Fruit fly (Drosophila melanogaster) whole organism, embryonic: ENCODE data around the gene CG14022.

Experiments
- Antp ChIP-seq: fragments of 200-800 bp; sonication (Bioruptor generic); optimal IDR thresholded peaks from 3 replicates; lab custom pipeline; 2016; ENCODE audit warnings: missing biosample characterization, missing genetic modification characterization
- Asciz ChIP-seq: fragments of 200-800 bp; sonication (Bioruptor generic); optimal IDR thresholded peaks from 2 replicates; lab custom pipeline; 2017; ENCODE audit warnings: missing biosample characterization, mild to moderate bottlenecking, missing genetic modification characterization, missing genetic modification reagents
- C15 ChIP-seq: fragments of 200-800 bp; sonication (Bioruptor generic); IDR thresholded peaks from 3 replicates; pipeline ENCODE4 v1.3.6; 2022; ENCODE audit warnings: missing biosample characterization, missing genetic modification characterization
- CG10565 ChIP-seq: fragments of 200-800 bp; sonication (Bioruptor generic); optimal IDR thresholded peaks from 3 replicates; lab custom pipeline; 2016; ENCODE audit warnings: missing biosample characterization, mild to moderate bottlenecking, missing genetic modification characterization
- CG11093 ChIP-seq: fragments of 200-800 bp; sonication (Bioruptor generic); IDR thresholded peaks from 3 replicates; pipeline ENCODE4 v1.3.6; 2022; ENCODE audit warnings: missing biosample characterization, missing genetic modification characterization
- CG11247 ChIP-seq: fragments of 200-800 bp; sonication (Bioruptor generic); IDR thresholded peaks from 2 replicates; pipeline ENCODE4 v1.3.6; 2022; ENCODE audit warnings: missing biosample characterization, missing genetic modification characterization
- CG11560 ChIP-seq: fragments of 200-800 bp; sonication (Bioruptor generic); IDR thresholded peaks from 3 replicates; pipeline ENCODE4 v1.3.6; 2022; ENCODE audit warnings: missing biosample characterization, missing genetic modification characterization
- CG12104 ChIP-seq: fragments of 200-800 bp; sonication (Bioruptor generic); optimal IDR thresholded peaks from 3 replicates; lab custom pipeline; 2016; ENCODE audit warnings: missing biosample characterization, missing genetic modification characterization
- CG12299 ChIP-seq: fragments of 200-800 bp; sonication (Bioruptor generic); optimal IDR thresholded peaks from 2 replicates; lab custom pipeline; 2018; ENCODE audit warnings: missing biosample characterization, mild to moderate bottlenecking, missing genetic modification characterization
- CG12769 ChIP-seq: fragments of 200-800 bp; sonication (Bioruptor generic); optimal IDR thresholded peaks from 2 replicates; lab custom pipeline; 2019; ENCODE audit warnings: missing biosample characterization, mild to moderate bottlenecking, missing genetic modification characterization, moderate library complexity
- CG14965 ChIP-seq: fragments of 200-800 bp; sonication (Bioruptor generic); optimal IDR thresholded peaks from 2 replicates; lab custom pipeline; 2016; ENCODE audit warnings: missing biosample characterization, missing genetic modification characterization, borderline replicate concordance
- CG15011 ChIP-seq: fragments of 200-800 bp; sonication (Bioruptor generic); optimal IDR thresholded peaks from 3 replicates; lab custom pipeline; 2018; ENCODE audit warnings: missing biosample characterization, mild to moderate bottlenecking, missing genetic modification characterization
- CG17328 ChIP-seq: fragments of 200-800 bp; sonication (Bioruptor generic); IDR thresholded peaks from 2 replicates; pipeline ENCODE4 v1.3.6; 2022; ENCODE audit warnings: missing biosample characterization, missing genetic modification characterization
- CG2129 ChIP-seq: fragments of 200-800 bp; sonication (Bioruptor generic); IDR thresholded peaks from 2 replicates; pipeline ENCODE4 v1.3.6; 2022; ENCODE audit warnings: missing biosample characterization, missing genetic modification characterization; ENCODE audit not compliant: partially characterized antibody
- CG32532 ChIP-seq: fragments of 200-800 bp; sonication (Bioruptor generic); IDR thresholded peaks from 2 replicates; pipeline ENCODE4 v1.3.6; 2022; ENCODE audit warnings: missing biosample characterization, missing genetic modification characterization
- CG32772 ChIP-seq: fragments of 200-800 bp; sonication (Bioruptor generic); IDR thresholded peaks from 2 replicates; pipeline ENCODE4 v1.3.6; 2022; ENCODE audit warnings: missing biosample characterization, missing genetic modification characterization
- CG34422 ChIP-seq: fragments of 200-800 bp; sonication (Bioruptor generic); IDR thresholded peaks from 3 replicates; pipeline ENCODE4 v1.3.6; 2022; ENCODE audit warnings: missing biosample characterization, missing genetic modification characterization
- CG4424 ChIP-seq: fragments of 200-800 bp; sonication (Bioruptor generic); optimal IDR thresholded peaks from 3 replicates; lab custom pipeline; 2016; ENCODE audit warnings: missing biosample characterization, missing genetic modification characterization
- CG5180 ChIP-seq: fragments of 200-800 bp; sonication (Bioruptor generic); optimal IDR thresholded peaks from 3 replicates; lab custom pipeline; 2017; ENCODE audit warnings: missing biosample characterization, missing genetic modification characterization, mild to moderate bottlenecking, moderate library complexity, missing genetic modification reagents
- CG6654 ChIP-seq: fragments of 200-800 bp; sonication (Bioruptor generic); optimal IDR thresholded peaks from 2 replicates; lab custom pipeline; 2017; ENCODE audit warnings: missing biosample characterization, mild to moderate bottlenecking, missing genetic modification characterization
- CG8359 ChIP-seq: fragments of 200-800 bp; sonication (Bioruptor generic); optimal IDR thresholded peaks from 2 replicates; lab custom pipeline; 2017; ENCODE audit warnings: missing biosample characterization, mild to moderate bottlenecking, missing genetic modification characterization, borderline replicate concordance
- CTCF ChIP-seq: fragments of 200-800 bp; sonication (Bioruptor generic); optimal IDR thresholded peaks from 2 replicates; lab custom pipeline; 2017; ENCODE audit warnings: missing biosample characterization, mild to moderate bottlenecking, missing genetic modification characterization, moderate library complexity
- CoRest ChIP-seq: fragments of 200-800 bp; sonication (Bioruptor generic); optimal IDR thresholded peaks from 3 replicates; lab custom pipeline; 2018; ENCODE audit warnings: missing biosample characterization, mild to moderate bottlenecking, missing genetic modification characterization, moderate library complexity
- D19B ChIP-seq: fragments of 200-800 bp; sonication (Bioruptor generic); optimal IDR thresholded peaks from 2 replicates; lab custom pipeline; 2017; ENCODE audit warnings: missing biosample characterization, mild to moderate bottlenecking, missing genetic modification characterization
- Deaf1 ChIP-seq: fragments of 200-800 bp; optimal IDR thresholded peaks from 3 replicates; lab custom pipeline; 2019; ENCODE audit warnings: missing biosample characterization, mild to moderate bottlenecking, missing genetic modification characterization, moderate library complexity
- Dek ChIP-seq: fragments of 200-800 bp; sonication (Bioruptor generic); optimal IDR thresholded peaks from 3 replicates; lab custom pipeline; 2019; ENCODE audit warnings: missing biosample characterization, mild to moderate bottlenecking, missing genetic modification characterization, moderate library complexity
- Dip3 ChIP-seq: fragments of 200-800 bp; sonication (Bioruptor generic); optimal IDR thresholded peaks from 3 replicates; lab custom pipeline; 2016; ENCODE audit warnings: missing biosample characterization, missing genetic modification characterization
- Dref ChIP-seq: fragments of 200-800 bp; sonication (Bioruptor generic); IDR thresholded peaks from 2 replicates; pipeline ENCODE4 v1.3.6; 2022; ENCODE audit warnings: missing biosample characterization, missing genetic modification characterization
- Gug ChIP-seq: fragments of 200-800 bp; sonication (Bioruptor generic); IDR thresholded peaks from 4 replicates; pipeline ENCODE4 v1.3.6; 2022; ENCODE audit warnings: missing biosample characterization, missing genetic modification characterization
- Hr51 ChIP-seq, 2 experiments: fragments of 200-800 bp; sonication (Bioruptor generic); optimal IDR thresholded peaks; 2 replicates in 1 of 2; 3 replicates in 1 of 2; lab custom pipeline; 2016 to 2018; ENCODE audit warnings: missing biosample characterization in 2 of 2, missing genetic modification characterization in 2 of 2, mild to moderate bottlenecking in 1 of 2, moderate library complexity in 1 of 2
- Lim3 ChIP-seq: fragments of 200-800 bp; sonication (Bioruptor generic); IDR thresholded peaks from 2 replicates; pipeline ENCODE4 v1.3.6; 2022; ENCODE audit warnings: missing biosample characterization, missing genetic modification characterization
- Max ChIP-seq: fragments of 200-800 bp; sonication (Bioruptor generic); optimal IDR thresholded peaks from 2 replicates; lab custom pipeline; 2016; ENCODE audit warnings: missing biosample characterization, mild to moderate bottlenecking, missing genetic modification characterization
- PHDP ChIP-seq: fragments of 200-800 bp; sonication (Bioruptor generic); optimal IDR thresholded peaks from 3 replicates; lab custom pipeline; 2018; ENCODE audit warnings: missing biosample characterization, mild to moderate bottlenecking, missing genetic modification characterization, moderate library complexity
- Pdp1 ChIP-seq, 2 experiments: fragments of 200-800 bp; sonication (Bioruptor generic); optimal IDR thresholded peaks; 3 replicates each; lab custom pipeline; 2016; ENCODE audit warnings: missing biosample characterization in 2 of 2, missing genetic modification characterization in 2 of 2, mild to moderate bottlenecking in 1 of 2, moderate library complexity in 1 of 2
- Ptx1 ChIP-seq: fragments of 200-800 bp; sonication (Bioruptor generic); IDR thresholded peaks from 2 replicates; pipeline ENCODE4 v1.3.6; 2022; ENCODE audit warnings: missing biosample characterization, missing genetic modification characterization
- Side ChIP-seq: fragments of 200-800 bp; sonication (Bioruptor generic); optimal IDR thresholded peaks from 2 replicates; lab custom pipeline; 2016; ENCODE audit warnings: missing biosample characterization, missing genetic modification characterization
- Xbp1 ChIP-seq: fragments of 200-800 bp; sonication (Bioruptor generic); optimal IDR thresholded peaks from 3 replicates; lab custom pipeline; 2016; ENCODE audit warnings: missing biosample characterization, mild to moderate bottlenecking, missing genetic modification characterization
- abd-A ChIP-seq: fragments of 200-800 bp; sonication (Bioruptor generic); optimal IDR thresholded peaks from 3 replicates; lab custom pipeline; 2019; ENCODE audit warnings: missing biosample characterization, mild to moderate bottlenecking, missing genetic modification characterization, moderate library complexity
- aop ChIP-seq: fragments of 200-800 bp; sonication (Bioruptor generic); IDR thresholded peaks from 2 replicates; pipeline ENCODE4 v1.3.6; 2022; ENCODE audit warnings: missing biosample characterization, missing genetic modification characterization
- ara ChIP-seq: fragments of 200-800 bp; sonication (Bioruptor generic); IDR thresholded peaks from 2 replicates; pipeline ENCODE4 v1.3.6; 2022; ENCODE audit warnings: missing biosample characterization, missing genetic modification characterization
- ash1 ChIP-seq: fragments of 200-800 bp; sonication (Bioruptor generic); optimal IDR thresholded peaks from 2 replicates; lab custom pipeline; 2018; ENCODE audit warnings: missing biosample characterization, mild to moderate bottlenecking, missing genetic modification characterization
- ato ChIP-seq: fragments of 200-800 bp; sonication (Bioruptor generic); IDR thresholded peaks from 2 replicates; pipeline ENCODE4 v1.3.6; 2022; ENCODE audit warnings: missing biosample characterization, missing genetic modification characterization; ENCODE audit not compliant: partially characterized antibody
- dimm ChIP-seq: fragments of 200-800 bp; sonication (Bioruptor generic); IDR thresholded peaks from 2 replicates; pipeline ENCODE4 v1.3.6; 2022; ENCODE audit warnings: missing biosample characterization, missing genetic modification characterization
- disco-r ChIP-seq: fragments of 200-800 bp; sonication (Bioruptor generic); optimal IDR thresholded peaks from 2 replicates; lab custom pipeline; 2016; ENCODE audit warnings: missing biosample characterization, missing genetic modification characterization
- ewg ChIP-seq: fragments of 200-800 bp; sonication (Bioruptor generic); optimal IDR thresholded peaks from 3 replicates; lab custom pipeline; 2017; ENCODE audit warnings: mild to moderate bottlenecking, missing biosample characterization, missing genetic modification reagents, missing genetic modification characterization
- fd3F ChIP-seq: fragments of 200-800 bp; sonication (Bioruptor generic); optimal IDR thresholded peaks from 2 replicates; lab custom pipeline; 2018; ENCODE audit warnings: missing biosample characterization, mild to moderate bottlenecking, missing genetic modification characterization, moderate library complexity
- lilli ChIP-seq: fragments of 200-800 bp; sonication (Bioruptor generic); optimal IDR thresholded peaks from 3 replicates; lab custom pipeline; 2016; ENCODE audit warnings: missing biosample characterization, missing genetic modification characterization
- luna ChIP-seq: fragments of 200-800 bp; sonication (Bioruptor generic); optimal IDR thresholded peaks from 2 replicates; lab custom pipeline; 2016; ENCODE audit warnings: missing biosample characterization, missing genetic modification characterization
- so ChIP-seq: fragments of 200-800 bp; sonication (Bioruptor generic); IDR thresholded peaks from 3 replicates; pipeline ENCODE4 v1.3.6; 2022; ENCODE audit warnings: missing biosample characterization, missing genetic modification characterization
- z ChIP-seq: fragments of 200-800 bp; sonication (Bioruptor generic); IDR thresholded peaks from 3 replicates; pipeline ENCODE4 v1.3.6; 2022; ENCODE audit warnings: missing biosample characterization, missing genetic modification characterization
- zfh1 ChIP-seq: fragments of 200-800 bp; sonication (Bioruptor generic); IDR thresholded peaks from 3 replicates; pipeline ENCODE4 v1.3.6; 2022; ENCODE audit warnings: missing biosample characterization, missing genetic modification characterization

CG14022 gene

DNA sequence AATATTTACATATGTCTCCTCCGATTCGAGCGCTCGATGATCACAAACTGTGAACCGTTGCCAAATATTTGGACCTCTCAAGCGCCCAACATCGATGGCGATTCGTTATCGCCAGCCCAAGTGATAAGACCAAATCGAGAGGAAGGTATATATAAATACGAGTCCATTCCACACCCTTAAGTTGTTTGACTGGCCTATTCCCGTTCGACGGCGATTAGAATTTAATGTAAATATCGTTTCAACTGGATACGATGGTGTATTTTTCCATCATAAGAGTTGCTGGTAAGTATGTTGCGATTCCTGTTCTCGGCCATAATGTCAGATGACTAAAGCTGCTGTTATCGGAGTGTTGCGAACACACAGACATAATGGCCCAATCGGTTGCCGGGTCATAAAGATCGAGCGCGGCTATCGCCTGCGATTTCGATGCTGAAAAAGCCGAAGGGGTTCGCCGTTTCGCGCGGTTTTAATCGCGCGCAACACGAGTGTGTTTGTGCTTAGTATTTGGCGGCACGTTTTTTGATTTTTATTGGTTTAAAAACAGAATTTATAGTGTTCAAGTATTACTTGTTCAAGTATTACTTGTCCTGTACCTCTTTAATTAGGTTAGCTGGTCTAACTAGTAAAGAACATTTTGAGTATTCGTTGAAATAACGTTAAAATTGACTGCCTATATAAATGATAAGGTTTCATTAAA, 9.5 kb upstream of the CG14022 start, which contains the start of gene fusl (continued):
- TF ChIP-seq Dip3 (GFP tag; lab: Kevin White, UChicago) = no peak
- TF ChIP-seq CG12104 (GFP tag; lab: Kevin White, UChicago) = no peak
- TF ChIP-seq CG4424 = no peak
- TF ChIP-seq Gug (GFP tag; lab: Robert Waterston, UW) = no peak
- no peak for TF ChIP-seq fd3F (GFP tag; lab: Kevin White, UChicago)
- no peak for TF ChIP-seq CG12299 (tag; lab: Kevin White, UChicago)
- no peak for TF ChIP-seq lilli (GFP tag; lab: Kevin White, UChicago)
- TF ChIP-seq CG14965 = no peak
- TF ChIP-seq so (GFP tag; lab: Robert Waterston, UW) = no peak
- no peak for TF ChIP-seq Max
- TF ChIP-seq luna (GFP tag; lab: Kevin White, UChicago) = no peak
- TF ChIP-seq aop = no peak
- TF ChIP-seq zfh1 (GFP tag; lab: Robert Waterston, UW) = no peak
- TF ChIP-seq CG8359 (GFP tag; lab: Kevin White, UChicago) = peak; percentile 99
- no peak for TF ChIP-seq disco-r (GFP tag; lab: Kevin White, UChicago)
- TF ChIP-seq abd-A (tag; lab: Kevin White, UChicago) = peak; percentile 0
- no peak for TF ChIP-seq CG6654 (GFP tag; lab: Kevin White, UChicago)
- no peak for TF ChIP-seq ewg (GFP tag; lab: Kevin White, UChicago)
- peak; percentile 8 for TF ChIP-seq CG5180
- no peak for TF ChIP-seq CG17328 (GFP tag; lab: Robert Waterston, UW)
- TF ChIP-seq Antp (GFP tag; lab: Kevin White, UChicago) = no peak
- TF ChIP-seq Asciz (GFP tag; lab: Kevin White, UChicago) = peak; percentile 15
- TF ChIP-seq Deaf1 (tag; lab: Kevin White, UChicago) = peak; percentile 89
- TF ChIP-seq CG12769 (tag; lab: Kevin White, UChicago) = peak; percentile 22
- TF ChIP-seq Xbp1 (GFP tag; lab: Kevin White, UChicago) = no peak
- TF ChIP-seq CG11247 (GFP tag; lab: Robert Waterston, UW) = no peak
- TF ChIP-seq D19B (GFP tag; lab: Kevin White, UChicago) = no peak
- no peak for TF ChIP-seq CG11560 (tag; lab: Robert Waterston, UW)
- TF ChIP-seq ato (GFP tag; lab: Robert Waterston, UW) = no peak
- TF ChIP-seq Side (GFP tag; lab: Kevin White, UChicago) = no peak
- no peak for TF ChIP-seq CoRest (tag; lab: Kevin White, UChicago)
- no peak for TF ChIP-seq z
- TF ChIP-seq Hr51 (GFP tag; optimal IDR thresholded peaks at IDR 0.05; lab: Kevin White, UChicago) = no peak
- no peak for TF ChIP-seq Lim3 (GFP tag; lab: Robert Waterston, UW)
- TF ChIP-seq PHDP (tag; lab: Kevin White, UChicago) = no peak
- TF ChIP-seq CG32772 (GFP tag; lab: Robert Waterston, UW) = no peak
- TF ChIP-seq ash1 (GFP tag; lab: Kevin White, UChicago) = no peak
- TF ChIP-seq CG11093 = no peak
- no peak for TF ChIP-seq dimm (GFP tag; lab: Robert Waterston, UW)
- no peak for TF ChIP-seq Dek
- no peak for TF ChIP-seq ara
- TF ChIP-seq Dref (GFP tag; lab: Robert Waterston, UW) = no peak
- TF ChIP-seq CG10565 (GFP tag; lab: Kevin White, UChicago) = no peak
- TF ChIP-seq CG34422 (GFP tag; lab: Robert Waterston, UW) = no peak
- no peak for TF ChIP-seq CTCF (GFP tag; lab: Kevin White, UChicago)
- no peak for TF ChIP-seq C15
- no peak for TF ChIP-seq Ptx1
- TF ChIP-seq Pdp1 (GFP tag; optimal IDR thresholded peaks at IDR 0.05; lab: Kevin White, UChicago) = peak in 1 of 2 experiments; percentile 30
- no peak for TF ChIP-seq CG32532 (GFP tag; lab: Robert Waterston, UW)
- no peak for TF ChIP-seq CG2129 (GFP tag; lab: Robert Waterston, UW)
- no peak for TF ChIP-seq CG15011
